Worm (Caenorhabditis elegans) whole organism, midembryonic: ENCODE results near the gene T28A11.22.

Experiments used
- T22C8.4 ChIP-seq: fragments of 200-800 bp; sonication (Bioruptor generic); IDR thresholded peaks from 2 replicates; pipeline ENCODE4 v1.3.6; 2022; ENCODE audit warnings: missing genetic modification characterization, missing compliant biosample characterization
- cog-1 ChIP-seq: sonication (generic microtip); optimal IDR thresholded peaks from 2 replicates; lab custom pipeline; 2016; ENCODE audit warnings: missing genetic modification characterization, missing compliant biosample characterization
- flt-1 ChIP-seq: fragments of 200-800 bp; sonication (Bioruptor generic); IDR thresholded peaks from 2 replicates; pipeline ENCODE4 v1.3.6; 2022; ENCODE audit warnings: missing genetic modification characterization, missing compliant biosample characterization
- klf-2 ChIP-seq: fragments of 200-800 bp; sonication (Bioruptor generic); conservative IDR thresholded peaks from 2 replicates; pipeline ENCODE4 v1.3.6; 2022; ENCODE audit warnings: missing genetic modification reagents, missing genetic modification characterization, missing compliant biosample characterization
- med-1 ChIP-seq: sonication (generic microtip); optimal IDR thresholded peaks from 2 replicates; lab custom pipeline; 2017; ENCODE audit warnings: missing genetic modification characterization, mild to moderate bottlenecking, missing compliant biosample characterization, antibody characterized with exemption, missing genetic modification reagents; ENCODE audit not compliant: insufficient read depth
- ref-1 ChIP-seq: fragments of 200-800 bp; sonication (Bioruptor generic); conservative IDR thresholded peaks from 2 replicates; pipeline ENCODE4 v1.3.6; 2022; ENCODE audit warnings: missing genetic modification reagents, missing genetic modification characterization, missing compliant biosample characterization
- tab-1 ChIP-seq: fragments of 200-800 bp; sonication (Bioruptor generic); IDR thresholded peaks from 2 replicates; pipeline ENCODE4 v1.3.6; 2022; ENCODE audit warnings: missing genetic modification characterization, missing compliant biosample characterization
- ztf-23 ChIP-seq: fragments of 200-800 bp; sonication (Bioruptor generic); IDR thresholded peaks from 2 replicates; pipeline ENCODE4 v1.3.6; 2022; ENCODE audit warnings: missing genetic modification reagents, missing genetic modification characterization, missing compliant biosample characterization
- ztf-29 ChIP-seq: fragments of 200-800 bp; sonication (Bioruptor generic); IDR thresholded peaks from 2 replicates; pipeline ENCODE4 v1.3.6; 2022; ENCODE audit warnings: missing genetic modification reagents, missing genetic modification characterization, missing compliant biosample characterization

The T28A11.22 gene

DNA sequence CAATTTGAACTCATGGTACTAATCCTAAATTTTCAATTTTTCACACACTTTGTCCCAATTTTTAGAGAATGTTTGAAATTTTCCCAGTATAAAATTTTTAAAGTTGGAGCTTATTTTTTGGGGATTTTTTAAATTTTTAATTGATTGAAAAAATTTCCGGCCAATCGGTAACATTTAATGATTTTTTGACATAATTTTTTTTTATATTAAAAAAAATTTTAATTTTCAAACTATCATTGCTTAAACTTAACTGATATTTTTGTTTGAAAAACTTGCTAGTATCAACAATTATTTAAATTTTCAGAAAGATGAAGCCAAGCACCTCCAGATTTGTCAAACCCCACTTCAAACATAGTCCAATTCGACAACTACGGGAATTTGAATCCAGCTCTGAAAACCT lies at the start of gene T28A11.22:
T28A11.22 (plus strand) TSS at position 301 of the 400 bp plus-strand sequence.
- TF ChIP-seq cog-1 (tag; lab: Kevin White, UChicago), result no peak
- TF ChIP-seq T22C8.4 (GFP tag; lab: Robert Waterston, UW), result no peak
- TF ChIP-seq ref-1, result no peak

ce11 chrV:3208940-3209339 lies 48.4 kb upstream of the T28A11.22 start:
- no peak for TF ChIP-seq ztf-23 (GFP tag; lab: Robert Waterston, UW)
- TF ChIP-seq T22C8.4 (GFP tag; lab: Robert Waterston, UW), result no peak
- no peak for TF ChIP-seq tab-1 (GFP tag; lab: Robert Waterston, UW)
- no peak for TF ChIP-seq ref-1

DNA sequence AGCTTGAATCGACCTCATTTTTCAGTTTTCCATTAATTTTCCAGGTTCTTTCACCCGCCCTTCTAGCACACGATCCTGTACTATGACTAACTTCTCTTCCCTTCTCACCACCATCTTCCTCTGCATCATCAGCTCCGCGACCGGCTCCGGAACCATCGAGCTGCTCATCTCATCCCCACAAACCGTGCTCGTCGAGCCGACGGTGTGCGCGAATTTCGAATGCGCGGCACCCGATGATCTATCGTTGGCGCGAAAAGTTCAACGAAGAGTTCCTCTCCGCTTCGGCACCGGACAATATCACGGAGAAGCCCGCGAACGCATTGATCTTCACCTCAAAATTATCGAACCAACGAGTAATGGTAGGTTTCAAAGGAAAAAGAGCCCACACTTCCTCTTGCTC lies 47.2 kb upstream of the T28A11.22 start, which contains the start of gene apx-1:
apx-1 (plus strand) TSS at position 50 of the 400 bp plus-strand sequence.
- TF ChIP-seq klf-2 (GFP tag; lab: Robert Waterston, UW), result no peak
- TF ChIP-seq flt-1, result no peak

DNA sequence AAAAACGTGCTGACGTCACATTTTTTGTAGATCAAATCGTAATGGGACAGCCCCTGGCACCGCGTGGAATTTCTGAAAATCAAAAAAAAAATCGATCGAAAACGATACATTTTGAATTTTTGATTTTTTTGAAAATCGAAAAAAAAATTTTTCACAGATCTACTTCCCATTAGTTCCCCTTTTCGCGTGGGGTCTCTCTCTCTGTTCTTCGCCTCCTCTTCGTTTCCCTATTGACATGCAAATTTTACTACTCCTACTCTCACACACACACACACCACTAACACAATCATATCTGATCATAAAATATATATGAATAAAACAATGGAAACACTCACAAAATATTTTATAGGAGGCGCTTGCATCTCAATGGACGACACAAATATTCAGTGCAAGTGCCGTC lies 38.8 kb upstream of the T28A11.22 start:
- TF ChIP-seq ztf-23 (GFP tag; lab: Robert Waterston, UW), result no peak
- TF ChIP-seq klf-2 (GFP tag; lab: Robert Waterston, UW), result no peak
- TF ChIP-seq T22C8.4 (GFP tag; lab: Robert Waterston, UW), result no peak
- TF ChIP-seq flt-1, result no peak
- TF ChIP-seq cog-1 (tag; lab: Kevin White, UChicago), result no peak

DNA sequence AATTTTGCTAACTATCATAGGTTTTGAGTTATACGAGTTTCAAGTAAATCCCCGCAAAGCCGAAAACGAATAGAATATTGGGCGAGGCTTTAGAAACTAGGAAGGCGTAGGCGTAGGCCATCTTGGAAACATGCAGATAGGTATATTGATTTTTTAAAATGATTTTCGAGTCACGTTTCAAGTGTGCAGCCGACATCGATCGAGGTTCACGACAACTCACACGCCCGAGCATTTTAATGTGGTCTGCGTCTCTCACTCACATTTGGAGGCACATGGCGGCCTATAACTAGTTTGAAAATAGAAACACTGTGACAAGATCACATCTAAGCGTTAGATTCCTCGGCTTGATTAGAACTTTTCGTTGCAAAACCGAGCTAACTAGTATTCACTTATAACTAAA lies 30.0 kb upstream of the T28A11.22 start, which contains the start of gene K08D9.2:
K08D9.2 (plus strand) TSS at position 301 of the 400 bp plus-strand sequence.
- TF ChIP-seq ztf-23 (GFP tag; lab: Robert Waterston, UW) (no peak), T22C8.4 (GFP tag; lab: Robert Waterston, UW) (no peak), med-1 (no peak), klf-2 (GFP tag; lab: Robert Waterston, UW) (no peak), ztf-29 (no peak), ref-1 (no peak), flt-1 (no peak), tab-1 (GFP tag; lab: Robert Waterston, UW) (no peak), cog-1 (tag; lab: Kevin White, UChicago) (no peak)

ce11 chrV:3230150-3230549 lies 27.2 kb upstream of the T28A11.22 start:
- TF ChIP-seq ztf-23 (GFP tag; lab: Robert Waterston, UW) (no peak), tab-1 (GFP tag; lab: Robert Waterston, UW) (no peak), ref-1 (no peak), flt-1 (no peak), T22C8.4 (GFP tag; lab: Robert Waterston, UW) (no peak), ztf-29 (no peak), cog-1 (tag; lab: Kevin White, UChicago) (no peak), klf-2 (GFP tag; lab: Robert Waterston, UW) (no peak)

- TF ChIP-seq T22C8.4 (GFP tag; lab: Robert Waterston, UW), result no peak
Observed at ce11 chrV:3230597-3230996, 26.8 kb upstream of the T28A11.22 start, which contains the start of gene K08D9.10. Gene K08D9.10, plus strand, starts transcription at chrV:3230897.

DNA sequence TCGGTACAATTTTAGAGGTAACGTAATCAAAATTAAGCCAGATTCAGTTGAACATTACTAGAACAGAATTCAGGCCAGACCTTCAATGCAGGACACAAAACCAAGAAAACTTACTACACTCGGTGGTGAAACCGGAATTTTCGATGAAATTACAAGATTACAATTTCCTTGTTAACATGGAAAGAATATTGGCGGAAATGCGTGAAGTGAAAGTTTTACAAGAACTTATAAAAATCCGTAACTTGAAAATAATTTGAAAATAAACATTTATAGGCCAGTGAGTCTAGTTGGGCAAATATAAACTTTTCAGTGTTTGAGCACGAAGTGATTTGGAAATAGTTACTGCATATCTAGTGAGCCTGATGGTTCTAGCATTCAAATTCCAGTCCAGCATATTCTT lies 22.5 kb upstream of the T28A11.22 start, which contains the start of gene K08D9.6:
K08D9.6 (minus strand) TSS at position 101 of the 400 bp plus-strand sequence.
- TF ChIP-seq ztf-29, result no peak
- no peak for TF ChIP-seq med-1
- TF ChIP-seq cog-1 (tag; lab: Kevin White, UChicago), result no peak
- TF ChIP-seq ref-1, result no peak
- no peak for TF ChIP-seq T22C8.4 (GFP tag; lab: Robert Waterston, UW)
- no peak for TF ChIP-seq flt-1
- no peak for TF ChIP-seq klf-2 (GFP tag; lab: Robert Waterston, UW)
- no peak for TF ChIP-seq ztf-23 (GFP tag; lab: Robert Waterston, UW)
- no peak for TF ChIP-seq tab-1 (GFP tag; lab: Robert Waterston, UW)

DNA sequence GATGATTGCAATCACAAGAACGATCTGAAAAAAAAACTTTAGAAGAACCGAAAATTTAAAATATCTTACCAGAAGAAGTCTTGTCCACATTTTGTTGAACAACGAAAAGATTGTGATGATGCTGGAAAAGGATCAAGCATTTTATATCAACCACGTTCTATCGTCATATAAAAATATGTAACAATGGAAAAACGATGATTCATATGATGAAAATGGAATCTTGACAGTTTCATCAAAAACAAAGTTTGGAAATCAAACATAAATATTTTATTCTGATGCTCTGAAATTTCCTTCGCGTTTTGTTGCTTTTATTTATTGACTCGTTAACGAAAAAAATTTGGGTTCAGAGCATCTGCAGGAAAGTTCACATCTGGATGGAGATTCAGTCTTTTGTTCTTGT lies 20.8 kb upstream of the T28A11.22 start, which contains the start of the genes K08D9.9 and str-16:
K08D9.9 (minus strand) TSS at position 101 of the 400 bp plus-strand sequence.
str-16 (plus strand) TSS at position 266 of the 400 bp plus-strand sequence.
- TF ChIP-seq ref-1, result no peak

DNA sequence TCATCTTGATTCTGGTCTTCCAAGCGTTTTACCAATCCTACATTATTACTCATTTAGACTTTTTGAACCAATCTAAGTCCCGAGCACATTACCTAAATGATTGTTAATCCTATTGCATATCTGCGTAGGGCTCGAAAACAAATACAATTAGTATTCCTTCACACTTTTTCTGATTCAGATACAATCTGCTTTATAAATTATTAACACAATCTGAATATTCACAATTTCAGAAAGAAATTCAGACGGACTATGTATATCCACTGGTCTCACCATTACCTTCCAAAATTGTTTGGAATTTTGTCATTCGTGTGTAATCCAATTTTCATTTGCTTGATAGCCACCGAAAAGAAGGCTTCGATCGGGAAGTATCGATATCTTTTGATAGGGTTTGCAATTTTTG lies 16.2 kb upstream of the T28A11.22 start, which contains the start of gene srj-11:
srj-11 (plus strand) TSS at position 250 of the 400 bp plus-strand sequence.
- no peak for TF ChIP-seq T22C8.4 (GFP tag; lab: Robert Waterston, UW)
- TF ChIP-seq ztf-23 (GFP tag; lab: Robert Waterston, UW), result no peak
- TF ChIP-seq klf-2 (GFP tag; lab: Robert Waterston, UW), result no peak
- TF ChIP-seq tab-1 (GFP tag; lab: Robert Waterston, UW), result no peak
- TF ChIP-seq ztf-29, result no peak
- TF ChIP-seq med-1, result no peak
- no peak for TF ChIP-seq flt-1

DNA sequence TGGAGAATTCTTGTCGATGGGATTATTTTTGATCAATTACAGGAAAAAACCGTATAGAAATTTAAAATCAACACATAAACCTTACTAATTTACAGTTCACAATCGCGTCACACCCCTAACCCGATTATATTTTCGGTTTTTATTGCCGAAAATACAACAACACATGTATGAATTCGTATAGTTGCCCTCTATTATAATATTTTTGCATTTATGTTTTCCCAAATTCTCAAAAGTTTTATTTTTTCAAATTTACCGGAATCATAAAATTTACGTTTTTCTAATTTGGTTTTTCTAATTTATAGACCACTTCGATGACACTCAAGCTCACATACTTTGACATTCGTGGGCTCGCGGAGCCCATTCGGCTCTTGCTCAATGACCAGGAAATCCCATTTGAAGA lies 14.4 kb upstream of the T28A11.22 start, which contains the start of gene gst-23:
gst-23 (plus strand) TSS at position 301 of the 400 bp plus-strand sequence.
- TF ChIP-seq flt-1 (no peak), med-1 (no peak), klf-2 (GFP tag; lab: Robert Waterston, UW) (no peak), ref-1 (no peak), ztf-29 (no peak), T22C8.4 (GFP tag; lab: Robert Waterston, UW) (no peak), cog-1 (tag; lab: Kevin White, UChicago) (no peak), ztf-23 (GFP tag; lab: Robert Waterston, UW) (no peak), tab-1 (GFP tag; lab: Robert Waterston, UW) (no peak)
